Worm (Caenorhabditis elegans) whole organism, young adult: ENCODE results near the gene srx-73.
A peak's percentile ranks its signal among the peaks of the same experiment; 100 is the strongest.

Source experiments
- B0261.1 ChIP-seq: sonication (generic microtip); optimal IDR thresholded peaks from 2 replicates; lab custom pipeline; 2016; ENCODE audit warnings: mild to moderate bottlenecking, missing genetic modification characterization, moderate library complexity, missing compliant biosample characterization
- C17E4.6 ChIP-seq: fragments of 200-800 bp; sonication (Bioruptor generic); IDR thresholded peaks from 2 replicates; pipeline ENCODE4 v1.3.6; 2022; ENCODE audit warnings: missing genetic modification reagents, missing genetic modification characterization, missing compliant biosample characterization
- F10E7.11 ChIP-seq: sonication (generic microtip); optimal IDR thresholded peaks from 2 replicates; lab custom pipeline; 2017; ENCODE audit warnings: mild to moderate bottlenecking, missing genetic modification characterization, moderate library complexity, missing compliant biosample characterization
- F22D6.2 ChIP-seq: sonication (generic microtip); optimal IDR thresholded peaks from 2 replicates; lab custom pipeline; 2016; ENCODE audit warnings: mild to moderate bottlenecking, missing genetic modification characterization, missing compliant biosample characterization
- F33H1.4 ChIP-seq: fragments of 200-800 bp; sonication (Bioruptor generic); IDR thresholded peaks from 2 replicates; pipeline ENCODE4 v1.3.6; 2022; ENCODE audit warnings: missing genetic modification reagents, missing genetic modification characterization, missing compliant biosample characterization
- F49E8.2 ChIP-seq: sonication (generic microtip); optimal IDR thresholded peaks from 3 replicates; lab custom pipeline; 2017; ENCODE audit warnings: missing genetic modification characterization, mild to moderate bottlenecking, missing compliant biosample characterization, antibody characterized with exemption, moderate library complexity; ENCODE audit not compliant: insufficient read depth
- F52B5.7 ChIP-seq: sonication (generic microtip); optimal IDR thresholded peaks from 2 replicates; lab custom pipeline; 2016; ENCODE audit warnings: mild to moderate bottlenecking, missing genetic modification characterization, missing compliant biosample characterization
- F55B11.4 ChIP-seq: sonication (generic microtip); optimal IDR thresholded peaks from 2 replicates; lab custom pipeline; 2016; ENCODE audit warnings: missing compliant biosample characterization, missing genetic modification characterization, borderline replicate concordance; ENCODE audit not compliant: insufficient read depth
- F57C9.4 ChIP-seq: sonication (generic microtip); optimal IDR thresholded peaks from 2 replicates; lab custom pipeline; 2017; ENCODE audit warnings: mild to moderate bottlenecking, missing genetic modification characterization, missing compliant biosample characterization
- K11D2.4 ChIP-seq: fragments of 200-800 bp; sonication (Bioruptor generic); IDR thresholded peaks from 2 replicates; pipeline ENCODE4 v1.3.6; 2022; ENCODE audit warnings: missing genetic modification reagents, missing genetic modification characterization, missing compliant biosample characterization
- Y79H2A.3 ChIP-seq: fragments of 200-800 bp; sonication (Bioruptor generic); conservative IDR thresholded peaks from 2 replicates; pipeline ENCODE4 v1.3.6; 2022; ENCODE audit warnings: missing genetic modification reagents, missing genetic modification characterization, missing compliant biosample characterization
- ZK185.1 ChIP-seq: sonication (generic microtip); optimal IDR thresholded peaks from 2 replicates; lab custom pipeline; 2016; ENCODE audit warnings: mild to moderate bottlenecking, missing genetic modification characterization, missing compliant biosample characterization; ENCODE audit not compliant: poor library complexity, severe bottlenecking
- akir-1 ChIP-seq: fragments of 200-800 bp; sonication (Bioruptor generic); optimal IDR thresholded peaks from 2 replicates; lab custom pipeline; 2018; ENCODE audit warnings: mild to moderate bottlenecking, missing genetic modification characterization, moderate library complexity, missing compliant biosample characterization
- bed-1 ChIP-seq: fragments of 200-800 bp; sonication (Bioruptor generic); IDR thresholded peaks from 2 replicates; pipeline ENCODE4 v1.3.6; 2022; ENCODE audit warnings: missing genetic modification reagents, missing genetic modification characterization, missing compliant biosample characterization
- cebp-2 ChIP-seq: fragments of 200-800 bp; sonication (Bioruptor generic); IDR thresholded peaks from 2 replicates; pipeline ENCODE4 v1.3.6; 2022; ENCODE audit warnings: missing genetic modification characterization, missing compliant biosample characterization
- ceh-40 ChIP-seq: fragments of 200-800 bp; sonication (Bioruptor generic); IDR thresholded peaks from 2 replicates; pipeline ENCODE4 v1.3.6; 2022; ENCODE audit warnings: missing genetic modification characterization, missing compliant biosample characterization
- ceh-79 ChIP-seq: sonication (generic microtip); optimal IDR thresholded peaks from 2 replicates; lab custom pipeline; 2017; ENCODE audit warnings: mild to moderate bottlenecking, missing genetic modification characterization, missing compliant biosample characterization
- ceh-91 ChIP-seq: fragments of 200-800 bp; sonication (Bioruptor generic); IDR thresholded peaks from 2 replicates; pipeline ENCODE4 v1.3.6; 2022; ENCODE audit warnings: missing genetic modification reagents, missing genetic modification characterization, missing compliant biosample characterization
- dpff-1 ChIP-seq: sonication (generic microtip); optimal IDR thresholded peaks from 2 replicates; lab custom pipeline; 2017; ENCODE audit warnings: mild to moderate bottlenecking, missing genetic modification characterization, missing compliant biosample characterization
- dpl-1 ChIP-seq: fragments of 150-350 bp; optimal IDR thresholded peaks from 2 replicates; lab custom pipeline; 2014; ENCODE audit warnings: missing biosample characterization, missing genetic modification reagents, missing genetic modification characterization
- egrh-3 ChIP-seq: fragments of 200-800 bp; sonication (Bioruptor generic); IDR thresholded peaks from 2 replicates; pipeline ENCODE4 v1.3.6; 2022; ENCODE audit warnings: missing genetic modification reagents, missing genetic modification characterization, missing compliant biosample characterization
- ets-4 ChIP-seq: fragments of 200-800 bp; sonication (Bioruptor generic); optimal IDR thresholded peaks from 2 replicates; lab custom pipeline; 2018; ENCODE audit warnings: mild to moderate bottlenecking, missing genetic modification characterization, missing compliant biosample characterization
- hlh-12 ChIP-seq: sonication (generic microtip); optimal IDR thresholded peaks from 2 replicates; lab custom pipeline; 2016; ENCODE audit warnings: missing genetic modification characterization, missing compliant biosample characterization
- hmg-20 ChIP-seq: fragments of 200-800 bp; sonication (Bioruptor generic); IDR thresholded peaks from 2 replicates; pipeline ENCODE4 v1.3.6; 2022; ENCODE audit warnings: missing genetic modification reagents, missing genetic modification characterization, missing compliant biosample characterization
- hrde-1 ChIP-seq: sonication (generic microtip); optimal IDR thresholded peaks from 2 replicates; lab custom pipeline; 2016; ENCODE audit warnings: missing genetic modification characterization, mild to moderate bottlenecking, missing compliant biosample characterization, moderate library complexity, missing genotype, missing genetic modification reagents, borderline replicate concordance
- hsf-1 ChIP-seq: fragments of 200-800 bp; sonication (Bioruptor generic); IDR thresholded peaks from 2 replicates; pipeline ENCODE4 v1.3.6; 2022; ENCODE audit warnings: missing genetic modification reagents, missing genetic modification characterization, missing compliant biosample characterization
- lin-26 ChIP-seq: fragments of 200-800 bp; sonication (Bioruptor generic); IDR thresholded peaks from 2 replicates; pipeline ENCODE4 v1.3.6; 2022; ENCODE audit warnings: missing genetic modification reagents, missing genetic modification characterization, missing compliant biosample characterization
- lin-35 ChIP-seq, 3 experiments: fragments of 150-350 bp in 2 of 3; sonication (generic microtip) in 1 of 3; optimal IDR thresholded peaks; 2 replicates each; lab custom pipeline; 2014 to 2018; ENCODE audit warnings: missing biosample characterization in 3 of 3, missing genetic modification characterization in 3 of 3, missing genetic modification reagents in 3 of 3
- lin-40 ChIP-seq: sonication (generic microtip); optimal IDR thresholded peaks from 2 replicates; lab custom pipeline; 2016; ENCODE audit warnings: missing genetic modification characterization, mild to moderate bottlenecking, missing compliant biosample characterization, missing genotype, missing genetic modification reagents
- lir-1 ChIP-seq: fragments of 200-800 bp; sonication (Bioruptor generic); conservative IDR thresholded peaks from 2 replicates; pipeline ENCODE4 v1.3.6; 2022; ENCODE audit warnings: missing genetic modification reagents, missing genetic modification characterization, missing compliant biosample characterization
- lsl-1 ChIP-seq: fragments of 200-800 bp; sonication (Bioruptor generic); optimal IDR thresholded peaks from 2 replicates; lab custom pipeline; 2018; ENCODE audit warnings: mild to moderate bottlenecking, missing genetic modification characterization, moderate library complexity, missing compliant biosample characterization
- madf-6 ChIP-seq: fragments of 200-800 bp; sonication (Bioruptor generic); IDR thresholded peaks from 2 replicates; pipeline ENCODE4 v1.3.6; 2022; ENCODE audit warnings: missing genetic modification reagents, missing genetic modification characterization, missing compliant biosample characterization
- madf-8 ChIP-seq: fragments of 200-800 bp; sonication (Bioruptor generic); conservative IDR thresholded peaks from 2 replicates; pipeline ENCODE4 v1.3.6; 2022; ENCODE audit warnings: missing genetic modification reagents, missing genetic modification characterization, missing compliant biosample characterization
- mcd-1 ChIP-seq: fragments of 200-800 bp; sonication (Bioruptor generic); IDR thresholded peaks from 2 replicates; pipeline ENCODE4 v1.3.6; 2022; ENCODE audit warnings: missing genetic modification reagents, missing genetic modification characterization, missing compliant biosample characterization
- mel-28 ChIP-seq: sonication (generic microtip); optimal IDR thresholded peaks from 2 replicates; lab custom pipeline; 2016; ENCODE audit warnings: borderline replicate concordance, mild to moderate bottlenecking, missing genetic modification characterization, missing compliant biosample characterization
- nfyb-1 ChIP-seq: fragments of 200-800 bp; sonication (Bioruptor generic); IDR thresholded peaks from 2 replicates; pipeline ENCODE4 v1.3.6; 2022; ENCODE audit warnings: missing genetic modification reagents, missing genetic modification characterization, missing compliant biosample characterization
- nhr-80 ChIP-seq: sonication (generic microtip); optimal IDR thresholded peaks from 2 replicates; lab custom pipeline; 2016; ENCODE audit warnings: missing genetic modification characterization, missing compliant biosample characterization
- pbrm-1 ChIP-seq: fragments of 200-800 bp; sonication (Bioruptor generic); IDR thresholded peaks from 2 replicates; pipeline ENCODE4 v1.3.6; 2022; ENCODE audit warnings: missing genetic modification reagents, missing genetic modification characterization, missing compliant biosample characterization
- pha-4 ChIP-seq: fragments of 150-350 bp; sonication (generic microtip); optimal IDR thresholded peaks from 2 replicates; lab custom pipeline; 2014; ENCODE audit warnings: missing biosample characterization, missing genetic modification reagents, missing genetic modification characterization
- repo-1 ChIP-seq: sonication (generic microtip); optimal IDR thresholded peaks from 2 replicates; lab custom pipeline; 2017; ENCODE audit warnings: mild to moderate bottlenecking, missing genetic modification characterization, missing compliant biosample characterization
- sea-2 ChIP-seq: fragments of 200-800 bp; sonication (Bioruptor generic); IDR thresholded peaks from 2 replicates; pipeline ENCODE4 v1.3.6; 2022; ENCODE audit warnings: missing genetic modification characterization, missing compliant biosample characterization
- snpc-1.3 ChIP-seq: sonication (generic microtip); optimal IDR thresholded peaks from 2 replicates; lab custom pipeline; 2017; ENCODE audit warnings: missing genetic modification characterization, mild to moderate bottlenecking, missing compliant biosample characterization, antibody characterized with exemption, moderate library complexity, missing genotype, missing genetic modification reagents; ENCODE audit not compliant: insufficient read depth
- snpc-4 ChIP-seq, 5 experiments: fragments of 150-350 bp in 1 of 5; sonication (generic microtip) in 4 of 5; optimal IDR thresholded peaks; 2 replicates each; lab custom pipeline; 2014 to 2018; ENCODE audit warnings: missing genetic modification characterization in 5 of 5, missing biosample characterization in 3 of 5, antibody characterized with exemption in 2 of 5, mild to moderate bottlenecking in 2 of 5, missing compliant biosample characterization in 2 of 5, missing genotype in 2 of 5, moderate library complexity in 2 of 5, missing genetic modification reagents in 1 of 5
- tbx-9 ChIP-seq: sonication (generic microtip); optimal IDR thresholded peaks from 2 replicates; lab custom pipeline; 2016; ENCODE audit warnings: borderline replicate concordance, missing genetic modification characterization, inconsistent platforms, missing compliant biosample characterization
- zim-3 ChIP-seq: sonication (generic microtip); optimal IDR thresholded peaks from 2 replicates; lab custom pipeline; 2017; ENCODE audit warnings: mild to moderate bottlenecking, missing genetic modification characterization, moderate library complexity, missing compliant biosample characterization
- ztf-3 ChIP-seq: fragments of 200-800 bp; sonication (Bioruptor generic); optimal IDR thresholded peaks from 2 replicates; lab custom pipeline; 2018; ENCODE audit warnings: mild to moderate bottlenecking, missing genetic modification characterization, missing compliant biosample characterization
- ztf-6 ChIP-seq: fragments of 200-800 bp; sonication (Bioruptor generic); IDR thresholded peaks from 2 replicates; pipeline ENCODE4 v1.3.6; 2022; ENCODE audit warnings: missing genetic modification reagents, missing genetic modification characterization, missing compliant biosample characterization

srx-73 gene

DNA sequence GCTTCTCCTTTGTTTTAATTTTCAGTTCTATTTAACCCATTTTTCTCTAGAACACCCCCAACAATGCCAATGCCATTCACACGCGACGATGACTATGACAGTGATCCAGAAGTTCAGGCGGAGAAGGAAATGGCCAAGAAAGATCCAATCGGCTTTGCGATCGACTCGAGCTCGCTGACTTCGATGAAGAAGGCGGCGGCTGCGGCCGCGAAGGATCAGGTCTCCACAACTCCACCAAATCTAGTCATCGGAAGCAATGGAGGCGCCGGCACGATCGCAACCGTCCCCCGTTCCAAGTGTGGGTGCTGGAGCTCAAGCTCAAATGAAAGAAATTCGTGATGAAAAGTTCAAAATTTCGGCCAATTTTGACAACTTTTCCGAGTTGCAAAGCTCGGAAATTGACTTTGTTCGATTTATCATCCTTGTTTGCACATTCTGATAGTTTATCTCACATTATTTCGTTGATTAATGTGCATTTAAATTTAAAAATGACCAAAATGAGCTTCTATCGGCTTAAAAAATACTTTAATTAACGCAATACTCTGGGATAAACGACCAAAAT, 22.5 kb upstream of the srx-73 start, which contains the start of gene K03B4.2 (continued):
- 0 out of 2 replicates have a peak, but pooled peaks have one; percentile 12 for TF ChIP-seq madf-8 (GFP tag; lab: Robert Waterston, UW)
- TF ChIP-seq dpl-1 (GFP tag; lab: Kevin White, UChicago) = no peak
- TF ChIP-seq ztf-3 = no peak
- TF ChIP-seq F55B11.4 = no peak
- no peak for TF ChIP-seq ceh-91 (GFP tag; lab: Robert Waterston, UW)
- TF ChIP-seq lin-40 (tag; lab: Kevin White, UChicago) = no peak
- no peak for TF ChIP-seq ZK185.1
- no peak for TF ChIP-seq F49E8.2 (tag; lab: Kevin White, UChicago)
- TF ChIP-seq sea-2 (GFP tag; lab: Robert Waterston, UW) = no peak
- no peak for TF ChIP-seq F22D6.2
- peak; percentile 67; the same call in 1 of the 2 replicates for TF ChIP-seq Y79H2A.3 (GFP tag; lab: Robert Waterston, UW)
- TF ChIP-seq hrde-1 (tag; lab: Kevin White, UChicago) = no peak
- TF ChIP-seq cebp-2 (GFP tag; lab: Robert Waterston, UW) = 0 out of 2 replicates have a peak, but pooled peaks have one; percentile 45
- no peak for TF ChIP-seq snpc-1.3 (tag; lab: Kevin White, UChicago)
- TF ChIP-seq hmg-20 (GFP tag; lab: Robert Waterston, UW) = no peak
- TF ChIP-seq F10E7.11 (tag; lab: Kevin White, UChicago) = no peak
- TF ChIP-seq B0261.1 (tag; lab: Kevin White, UChicago) = no peak
- TF ChIP-seq repo-1 (tag; lab: Kevin White, UChicago) = no peak
- no peak for TF ChIP-seq dpff-1 (tag; lab: Kevin White, UChicago)
- no peak for TF ChIP-seq hlh-12 (tag; lab: Kevin White, UChicago)
- no peak for TF ChIP-seq pha-4 (tag; lab: Kevin White, UChicago)
- TF ChIP-seq egrh-3 (GFP tag; lab: Robert Waterston, UW) = 0 out of 2 replicates have a peak, but pooled peaks have one; percentile 26
- TF ChIP-seq madf-6 (GFP tag; lab: Robert Waterston, UW) = peak; percentile 34
- no peak for TF ChIP-seq mel-28 (tag; lab: Kevin White, UChicago)
- no peak for TF ChIP-seq ceh-79 (tag; lab: Kevin White, UChicago)
- TF ChIP-seq C17E4.6 = no peak
- no peak for TF ChIP-seq K11D2.4 (GFP tag; lab: Robert Waterston, UW)
- TF ChIP-seq F33H1.4 (GFP tag; lab: Robert Waterston, UW) = no peak
- TF ChIP-seq lin-26 = no peak
- TF ChIP-seq lir-1 = no peak
- TF ChIP-seq F57C9.4 (tag; lab: Kevin White, UChicago) = no peak
- no peak for TF ChIP-seq ztf-6
- peak in 1 of 3 experiments; percentile 15 for TF ChIP-seq lin-35 (GFP tag; optimal IDR thresholded peaks at IDR 0.05; lab: Kevin White, UChicago)
- peak; percentile 11 for TF ChIP-seq zim-3 (tag; lab: Kevin White, UChicago)
- no peak for TF ChIP-seq lsl-1 (GFP tag; lab: Kevin White, UChicago)
- no peak for TF ChIP-seq tbx-9 (tag; lab: Kevin White, UChicago)
- TF ChIP-seq akir-1 = no peak
- no peak for TF ChIP-seq ceh-40 (GFP tag; lab: Robert Waterston, UW)
- no peak for TF ChIP-seq F52B5.7
- 0 out of 2 replicates have a peak, but pooled peaks have one; percentile 14 for TF ChIP-seq pbrm-1 (GFP tag; lab: Robert Waterston, UW)
- TF ChIP-seq snpc-4 (GFP tag; optimal IDR thresholded peaks at IDR 0.05; lab: Kevin White, UChicago) = no peak
- no peak for TF ChIP-seq snpc-4 (tag; optimal IDR thresholded peaks at IDR 0.05; lab: Kevin White, UChicago)
- TF ChIP-seq nfyb-1 = 0 out of 2 replicates have a peak, but pooled peaks have one; percentile 32
- peak; percentile 43; the same call in 1 of the 2 replicates for TF ChIP-seq mcd-1
- no peak for TF ChIP-seq hsf-1 (GFP tag; lab: Robert Waterston, UW)
- TF ChIP-seq ets-4 = no peak
- no peak for TF ChIP-seq nhr-80 (tag; lab: Kevin White, UChicago)
- no peak for TF ChIP-seq bed-1
